Fruit fly (Drosophila melanogaster) whole organism, embryonic: ENCODE measurements around the gene CG14237.

Experiments
- Abd-B ChIP-seq: fragments of 200-800 bp; sonication (Bioruptor generic); optimal IDR thresholded peaks from 2 replicates; lab custom pipeline; 2018; ENCODE audit warnings: missing biosample characterization, mild to moderate bottlenecking, missing genetic modification characterization, moderate library complexity
- CG10654 ChIP-seq: fragments of 200-800 bp; sonication (Bioruptor generic); optimal IDR thresholded peaks from 2 replicates; lab custom pipeline; 2016; ENCODE audit warnings: missing biosample characterization, missing genetic modification characterization
- CG12769 ChIP-seq: fragments of 200-800 bp; sonication (Bioruptor generic); optimal IDR thresholded peaks from 2 replicates; lab custom pipeline; 2019; ENCODE audit warnings: missing biosample characterization, mild to moderate bottlenecking, missing genetic modification characterization, moderate library complexity
- CG13287 ChIP-seq: fragments of 200-800 bp; sonication (Bioruptor generic); IDR thresholded peaks from 2 replicates; pipeline ENCODE4 v1.3.6; 2022; ENCODE audit warnings: missing biosample characterization, missing genetic modification characterization; ENCODE audit not compliant: partially characterized antibody
- CG14441 ChIP-seq: fragments of 200-800 bp; sonication (Bioruptor generic); IDR thresholded peaks from 2 replicates; pipeline ENCODE4 v1.3.6; 2022; ENCODE audit warnings: missing biosample characterization, missing genetic modification characterization
- CG14710 ChIP-seq: fragments of 200-800 bp; sonication (Bioruptor generic); optimal IDR thresholded peaks from 3 replicates; lab custom pipeline; 2019; ENCODE audit warnings: missing biosample characterization, mild to moderate bottlenecking, missing genetic modification characterization, moderate library complexity
- CG1647 ChIP-seq: fragments of 200-800 bp; sonication (Bioruptor generic); optimal IDR thresholded peaks from 3 replicates; lab custom pipeline; 2016; ENCODE audit warnings: missing biosample characterization, missing genetic modification characterization
- CG16815 ChIP-seq: fragments of 200-800 bp; sonication (Bioruptor generic); optimal IDR thresholded peaks from 3 replicates; lab custom pipeline; 2017; ENCODE audit warnings: missing biosample characterization, mild to moderate bottlenecking, missing genetic modification characterization
- CG17186 ChIP-seq: fragments of 200-800 bp; sonication (Bioruptor generic); optimal IDR thresholded peaks from 3 replicates; lab custom pipeline; 2017; ENCODE audit warnings: missing biosample characterization, missing genetic modification reagents, missing genetic modification characterization
- CG1792 ChIP-seq: fragments of 200-800 bp; sonication (Bioruptor generic); optimal IDR thresholded peaks from 2 replicates; lab custom pipeline; 2016; ENCODE audit warnings: missing biosample characterization, missing genetic modification characterization
- CG2120 ChIP-seq: fragments of 200-800 bp; sonication (Bioruptor generic); optimal IDR thresholded peaks from 3 replicates; lab custom pipeline; 2016; ENCODE audit warnings: missing biosample characterization, missing genetic modification characterization
- CG2199 ChIP-seq: fragments of 200-800 bp; sonication (Bioruptor generic); IDR thresholded peaks from 3 replicates; pipeline ENCODE4 v1.3.6; 2022; ENCODE audit warnings: missing biosample characterization, missing genetic modification characterization
- CG2202 ChIP-seq: fragments of 200-800 bp; sonication (Bioruptor generic); optimal IDR thresholded peaks from 2 replicates; lab custom pipeline; 2018; ENCODE audit warnings: missing biosample characterization, mild to moderate bottlenecking, missing genetic modification characterization
- CG31365 ChIP-seq: fragments of 200-800 bp; sonication (Bioruptor generic); optimal IDR thresholded peaks from 2 replicates; lab custom pipeline; 2018; ENCODE audit warnings: missing biosample characterization, mild to moderate bottlenecking, missing genetic modification characterization
- CG31388 ChIP-seq: fragments of 200-800 bp; sonication (Bioruptor generic); optimal IDR thresholded peaks from 2 replicates; lab custom pipeline; 2016; ENCODE audit warnings: missing biosample characterization, missing genetic modification characterization
- CG34224 ChIP-seq: fragments of 200-800 bp; sonication (Bioruptor generic); IDR thresholded peaks from 3 replicates; pipeline ENCODE4 v1.3.6; 2022; ENCODE audit warnings: missing biosample characterization, missing genetic modification characterization; ENCODE audit not compliant: partially characterized antibody
- CG34422 ChIP-seq: fragments of 200-800 bp; sonication (Bioruptor generic); IDR thresholded peaks from 3 replicates; pipeline ENCODE4 v1.3.6; 2022; ENCODE audit warnings: missing biosample characterization, missing genetic modification characterization
- CG4424 ChIP-seq: fragments of 200-800 bp; sonication (Bioruptor generic); optimal IDR thresholded peaks from 3 replicates; lab custom pipeline; 2016; ENCODE audit warnings: missing biosample characterization, missing genetic modification characterization
- CG9797 ChIP-seq: fragments of 200-800 bp; sonication (Bioruptor generic); optimal IDR thresholded peaks from 3 replicates; lab custom pipeline; 2018; ENCODE audit warnings: missing biosample characterization, mild to moderate bottlenecking, missing genetic modification characterization
- CG9932 ChIP-seq: fragments of 200-800 bp; sonication (Bioruptor generic); IDR thresholded peaks from 2 replicates; pipeline ENCODE4 v1.3.6; 2022; ENCODE audit warnings: missing biosample characterization, missing genetic modification characterization
- Drgx ChIP-seq: fragments of 200-800 bp; sonication (Bioruptor generic); IDR thresholded peaks from 2 replicates; pipeline ENCODE4 v1.3.6; 2022; ENCODE audit warnings: missing biosample characterization, missing genetic modification characterization
- H15 ChIP-seq: fragments of 200-800 bp; sonication (Bioruptor generic); IDR thresholded peaks from 3 replicates; pipeline ENCODE4 v1.3.6; 2022; ENCODE audit warnings: missing biosample characterization, missing genetic modification characterization
- HLH54F ChIP-seq: fragments of 200-800 bp; sonication (Bioruptor generic); optimal IDR thresholded peaks from 3 replicates; lab custom pipeline; 2016; ENCODE audit warnings: missing biosample characterization, missing genetic modification characterization
- Hmx ChIP-seq: fragments of 200-800 bp; sonication (Bioruptor generic); optimal IDR thresholded peaks from 2 replicates; lab custom pipeline; 2016; ENCODE audit warnings: missing biosample characterization, missing genetic modification characterization
- Hr51 ChIP-seq, 2 experiments: fragments of 200-800 bp; sonication (Bioruptor generic); optimal IDR thresholded peaks; 2 replicates in 1 of 2; 3 replicates in 1 of 2; lab custom pipeline; 2016 to 2018; ENCODE audit warnings: missing biosample characterization in 2 of 2, missing genetic modification characterization in 2 of 2, mild to moderate bottlenecking in 1 of 2, moderate library complexity in 1 of 2
- Max ChIP-seq: fragments of 200-800 bp; sonication (Bioruptor generic); optimal IDR thresholded peaks from 2 replicates; lab custom pipeline; 2016; ENCODE audit warnings: missing biosample characterization, mild to moderate bottlenecking, missing genetic modification characterization
- Mrtf ChIP-seq: fragments of 200-800 bp; sonication (Bioruptor generic); IDR thresholded peaks from 3 replicates; pipeline ENCODE4 v1.3.6; 2022; ENCODE audit warnings: missing biosample characterization, missing genetic modification characterization
- Nf-YC ChIP-seq: fragments of 200-800 bp; optimal IDR thresholded peaks from 3 replicates; lab custom pipeline; 2019; ENCODE audit warnings: missing biosample characterization, mild to moderate bottlenecking, missing genetic modification characterization, moderate library complexity
- PHDP ChIP-seq: fragments of 200-800 bp; sonication (Bioruptor generic); optimal IDR thresholded peaks from 3 replicates; lab custom pipeline; 2018; ENCODE audit warnings: missing biosample characterization, mild to moderate bottlenecking, missing genetic modification characterization, moderate library complexity
- Spps ChIP-seq: fragments of 200-800 bp; sonication (Bioruptor generic); optimal IDR thresholded peaks from 2 replicates; lab custom pipeline; 2018; ENCODE audit warnings: missing biosample characterization, mild to moderate bottlenecking, missing genetic modification characterization
- Sry-β ChIP-seq: fragments of 200-800 bp; sonication (Bioruptor generic); optimal IDR thresholded peaks from 2 replicates; lab custom pipeline; 2018; ENCODE audit warnings: missing biosample characterization, mild to moderate bottlenecking, missing genetic modification characterization, moderate library complexity
- Trl ChIP-seq, 3 experiments: fragments of >200 bp in 2 of 3; fragments of 200-800 bp in 1 of 3; sonication (Bioruptor generic) in 1 of 3; optimal IDR thresholded peaks; 2 replicates in 1 of 3; 3 replicates in 2 of 3; lab custom pipeline; 2016 to 2017; ENCODE audit warnings: missing biosample characterization in 1 of 3, missing genetic modification characterization in 1 of 3
- ase ChIP-seq: fragments of 200-800 bp; sonication (Bioruptor generic); IDR thresholded peaks from 3 replicates; pipeline ENCODE4 v1.3.6; 2022; ENCODE audit warnings: missing biosample characterization, missing genetic modification characterization
- bigmax ChIP-seq: fragments of 200-800 bp; sonication (Bioruptor generic); optimal IDR thresholded peaks from 2 replicates; lab custom pipeline; 2018; ENCODE audit warnings: missing biosample characterization, mild to moderate bottlenecking, missing genetic modification characterization
- cad ChIP-seq: fragments of >200 bp; optimal IDR thresholded peaks from 2 replicates; lab custom pipeline; 2017; ENCODE audit warnings: missing biosample characterization, missing genetic modification characterization
- chn ChIP-seq: fragments of 200-800 bp; sonication (Bioruptor generic); optimal IDR thresholded peaks from 2 replicates; lab custom pipeline; 2016; ENCODE audit warnings: missing biosample characterization, missing genetic modification characterization
- cwo ChIP-seq: fragments of 200-800 bp; sonication (Bioruptor generic); optimal IDR thresholded peaks from 3 replicates; lab custom pipeline; 2017; ENCODE audit warnings: missing biosample characterization, missing genetic modification characterization, mild to moderate bottlenecking, moderate library complexity, missing genetic modification reagents
- fru ChIP-seq: fragments of >200 bp; optimal IDR thresholded peaks from 2 replicates; lab custom pipeline; 2017
- inv ChIP-seq: fragments of 200-800 bp; sonication (Bioruptor generic); IDR thresholded peaks from 2 replicates; pipeline ENCODE4 v1.3.6; 2022; ENCODE audit warnings: missing biosample characterization, missing genetic modification characterization; ENCODE audit not compliant: partially characterized antibody
- kay ChIP-seq: fragments of 200-800 bp; sonication (Bioruptor generic); optimal IDR thresholded peaks from 2 replicates; lab custom pipeline; 2016; ENCODE audit warnings: missing biosample characterization, missing genetic modification characterization
- ken ChIP-seq: fragments of 200-800 bp; sonication (Bioruptor generic); IDR thresholded peaks from 3 replicates; pipeline ENCODE4 v1.3.6; 2022; ENCODE audit warnings: missing biosample characterization, missing genetic modification characterization
- knrl ChIP-seq: fragments of 200-800 bp; sonication (Bioruptor generic); IDR thresholded peaks from 3 replicates; pipeline ENCODE4 v1.3.6; 2022; ENCODE audit warnings: missing biosample characterization, missing genetic modification characterization; ENCODE audit not compliant: partially characterized antibody
- mam ChIP-seq: fragments of 200-800 bp; sonication (Bioruptor generic); optimal IDR thresholded peaks from 3 replicates; lab custom pipeline; 2016; ENCODE audit warnings: missing biosample characterization, missing genetic modification characterization
- pita ChIP-seq: fragments of 200-800 bp; sonication (Bioruptor generic); optimal IDR thresholded peaks from 2 replicates; lab custom pipeline; 2017; ENCODE audit warnings: missing biosample characterization, mild to moderate bottlenecking, missing genetic modification characterization
- row ChIP-seq: fragments of 200-800 bp; sonication (Bioruptor generic); IDR thresholded peaks from 3 replicates; pipeline ENCODE4 v1.3.6; 2022; ENCODE audit warnings: missing biosample characterization, missing genetic modification characterization
- scrt ChIP-seq: fragments of 200-800 bp; sonication (Bioruptor generic); optimal IDR thresholded peaks from 2 replicates; lab custom pipeline; 2018; ENCODE audit warnings: missing biosample characterization, mild to moderate bottlenecking, missing genetic modification characterization, moderate library complexity
- sima ChIP-seq: fragments of 200-800 bp; sonication (Bioruptor generic); optimal IDR thresholded peaks from 2 replicates; lab custom pipeline; 2016; ENCODE audit warnings: missing biosample characterization, missing genetic modification characterization
- sisA ChIP-seq: fragments of 200-800 bp; sonication (Bioruptor generic); IDR thresholded peaks from 2 replicates; pipeline ENCODE4 v1.3.6; 2022; ENCODE audit warnings: missing biosample characterization, missing genetic modification characterization
- tap ChIP-seq: fragments of 200-800 bp; optimal IDR thresholded peaks from 3 replicates; lab custom pipeline; 2019; ENCODE audit warnings: missing biosample characterization, mild to moderate bottlenecking, missing genetic modification characterization, moderate library complexity
- zfh2 ChIP-seq: fragments of 200-800 bp; sonication (Bioruptor generic); optimal IDR thresholded peaks from 2 replicates; lab custom pipeline; 2016; ENCODE audit warnings: missing biosample characterization, missing genetic modification characterization

CG14237 gene

DNA sequence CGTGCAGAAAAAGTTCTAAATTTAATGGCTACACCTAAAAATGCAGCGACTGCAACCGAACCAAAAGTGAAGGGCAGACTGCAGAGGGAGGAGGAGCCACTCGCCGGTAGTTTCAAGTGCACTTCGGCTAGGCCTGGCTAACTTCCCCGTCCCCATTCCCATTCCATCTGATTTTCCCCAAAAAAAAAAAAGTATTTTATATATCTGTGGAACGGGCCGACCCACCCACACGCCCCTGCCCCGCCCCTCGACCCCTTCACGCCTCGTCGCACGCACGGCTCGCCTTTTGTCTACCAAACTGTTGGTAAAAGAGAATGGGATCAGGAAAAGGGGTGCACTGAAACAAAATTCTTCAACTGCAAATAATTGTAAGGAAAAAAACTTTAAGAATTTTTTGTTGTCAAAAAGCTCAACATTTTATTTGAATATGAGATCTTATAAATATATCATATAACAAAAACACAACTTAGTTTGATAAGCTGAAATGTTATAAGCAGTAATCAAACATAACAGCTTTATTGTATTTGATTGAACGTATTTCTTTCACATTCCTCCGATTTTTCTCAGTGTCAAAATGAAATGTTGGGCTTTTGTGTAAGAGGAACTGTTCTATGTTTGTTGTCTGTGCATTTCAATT lies 12.7 kb upstream of the CG14237 start (continued):
- TF ChIP-seq Sry-β (no peak), Spps (tag; lab: Kevin White, UChicago) (peak; percentile 65), CG31388 (GFP tag; lab: Kevin White, UChicago) (no peak), CG12769 (no peak), CG34422 (GFP tag; lab: Robert Waterston, UW) (peak; percentile 46; the same call in 1 of the 3 replicates), inv (no peak), H15 (GFP tag; lab: Robert Waterston, UW) (0 out of 3 replicates have a peak, but pooled peaks have one; percentile 22), cwo (no peak), ken (0 out of 3 replicates have a peak, but pooled peaks have one; percentile 38), fru (lab: Kevin White, UChicago) (no peak), CG2120 (GFP tag; lab: Kevin White, UChicago) (no peak), CG1647 (GFP tag; lab: Kevin White, UChicago) (no peak), Drgx (peak; percentile 58), scrt (GFP tag; lab: Kevin White, UChicago) (no peak), tap (tag; lab: Kevin White, UChicago) (no peak), Hr51 (GFP tag; optimal IDR thresholded peaks at IDR 0.05; lab: Kevin White, UChicago) (peak in 1 of 2 experiments; percentile 54), row (GFP tag; lab: Robert Waterston, UW) (peak; percentile 52; the same call in 1 of the 3 replicates), CG10654 (GFP tag; lab: Kevin White, UChicago) (peak; percentile 19), pita (GFP tag; lab: Kevin White, UChicago) (no peak), Mrtf (GFP tag; lab: Robert Waterston, UW) (no peak), Trl (optimal IDR thresholded peaks at IDR 0.05; lab: Kevin White, UChicago) (no peak), Trl (GFP tag; optimal IDR thresholded peaks at IDR 0.05; lab: Kevin White, UChicago) (no peak), sima (GFP tag; lab: Kevin White, UChicago) (no peak), Hmx (GFP tag; lab: Kevin White, UChicago) (no peak), CG2199 (GFP tag; lab: Robert Waterston, UW) (no peak), ase (GFP tag; lab: Robert Waterston, UW) (no peak), CG9932 (no peak), bigmax (GFP tag; lab: Kevin White, UChicago) (no peak), CG9797 (GFP tag; lab: Kevin White, UChicago) (no peak), CG17186 (GFP tag; lab: Kevin White, UChicago) (peak; percentile 17), CG16815 (GFP tag; lab: Kevin White, UChicago) (no peak), CG13287 (GFP tag; lab: Robert Waterston, UW) (no peak), CG4424 (GFP tag; lab: Kevin White, UChicago) (peak; percentile 72), CG31365 (tag; lab: Kevin White, UChicago) (no peak), CG34224 (GFP tag; lab: Robert Waterston, UW) (no peak), CG14710 (tag; lab: Kevin White, UChicago) (no peak), knrl (GFP tag; lab: Robert Waterston, UW) (no peak), zfh2 (GFP tag; lab: Kevin White, UChicago) (no peak), cad (GFP tag; lab: Kevin White, UChicago) (no peak), CG2202 (tag; lab: Kevin White, UChicago) (no peak), kay (GFP tag; lab: Kevin White, UChicago) (no peak), PHDP (tag; lab: Kevin White, UChicago) (peak; percentile 46), sisA (GFP tag; lab: Robert Waterston, UW) (peak; percentile 46), Nf-YC (no peak), Abd-B (GFP tag; lab: Kevin White, UChicago) (peak; percentile 56), mam (GFP tag; lab: Kevin White, UChicago) (no peak), chn (GFP tag; lab: Kevin White, UChicago) (no peak), HLH54F (GFP tag; lab: Kevin White, UChicago) (no peak), CG1792 (GFP tag; lab: Kevin White, UChicago) (no peak), CG14441 (GFP tag; lab: Robert Waterston, UW) (peak; percentile 59), Max (no peak)
